Worm (Caenorhabditis elegans) whole organism, young adult: Measurements from ENCODE around the gene svop-1.

Experiments
- B0336.3 ChIP-seq: fragments of 200-800 bp; sonication (Bioruptor generic); IDR thresholded peaks from 2 replicates; pipeline ENCODE4 v1.3.6; 2022; ENCODE audit warnings: missing genetic modification characterization, missing compliant biosample characterization
- F33H1.4 ChIP-seq: fragments of 200-800 bp; sonication (Bioruptor generic); IDR thresholded peaks from 2 replicates; pipeline ENCODE4 v1.3.6; 2022; ENCODE audit warnings: missing genetic modification reagents, missing genetic modification characterization, missing compliant biosample characterization
- Y53F4B.3 ChIP-seq: fragments of 200-800 bp; sonication (Bioruptor generic); IDR thresholded peaks from 2 replicates; pipeline ENCODE4 v1.3.6; 2022; ENCODE audit warnings: missing genetic modification reagents, missing genetic modification characterization, missing compliant biosample characterization
- Y53G8AR.9 ChIP-seq: fragments of 200-800 bp; sonication (Bioruptor generic); conservative IDR thresholded peaks from 2 replicates; pipeline ENCODE4 v1.3.6; 2022; ENCODE audit warnings: missing genetic modification reagents, missing genetic modification characterization, missing compliant biosample characterization
- Y56A3A.18 ChIP-seq: fragments of 200-800 bp; sonication (Bioruptor generic); IDR thresholded peaks from 2 replicates; pipeline ENCODE4 v1.3.6; 2022; ENCODE audit warnings: missing genetic modification reagents, missing genetic modification characterization, missing compliant biosample characterization
- Y79H2A.3 ChIP-seq: fragments of 200-800 bp; sonication (Bioruptor generic); conservative IDR thresholded peaks from 2 replicates; pipeline ENCODE4 v1.3.6; 2022; ENCODE audit warnings: missing genetic modification reagents, missing genetic modification characterization, missing compliant biosample characterization
- aptf-2 ChIP-seq: fragments of 200-800 bp; sonication (Bioruptor generic); conservative IDR thresholded peaks from 2 replicates; pipeline ENCODE4 v1.3.6; 2022; ENCODE audit warnings: missing genetic modification reagents, missing genetic modification characterization, missing compliant biosample characterization
- aptf-3 ChIP-seq: fragments of 200-800 bp; sonication (Bioruptor generic); IDR thresholded peaks from 2 replicates; pipeline ENCODE4 v1.3.6; 2022; ENCODE audit warnings: missing genetic modification characterization, missing compliant biosample characterization
- atf-7 ChIP-seq: sonication (generic microtip); optimal IDR thresholded peaks from 2 replicates; lab custom pipeline; 2017; ENCODE audit warnings: mild to moderate bottlenecking, missing genetic modification characterization, missing compliant biosample characterization
- bed-1 ChIP-seq: fragments of 200-800 bp; sonication (Bioruptor generic); IDR thresholded peaks from 2 replicates; pipeline ENCODE4 v1.3.6; 2022; ENCODE audit warnings: missing genetic modification reagents, missing genetic modification characterization, missing compliant biosample characterization
- ccch-3 ChIP-seq: fragments of 200-800 bp; sonication (Bioruptor generic); optimal IDR thresholded peaks from 2 replicates; lab custom pipeline; 2018; ENCODE audit warnings: mild to moderate bottlenecking, missing genetic modification characterization, missing compliant biosample characterization
- ceh-100 ChIP-seq: fragments of 200-800 bp; sonication (Bioruptor generic); IDR thresholded peaks from 2 replicates; pipeline ENCODE4 v1.3.6; 2022; ENCODE audit warnings: missing genetic modification reagents, missing genetic modification characterization, missing compliant biosample characterization
- ceh-91 ChIP-seq: fragments of 200-800 bp; sonication (Bioruptor generic); IDR thresholded peaks from 2 replicates; pipeline ENCODE4 v1.3.6; 2022; ENCODE audit warnings: missing genetic modification reagents, missing genetic modification characterization, missing compliant biosample characterization
- dpl-1 ChIP-seq: fragments of 150-350 bp; optimal IDR thresholded peaks from 2 replicates; lab custom pipeline; 2014; ENCODE audit warnings: missing biosample characterization, missing genetic modification reagents, missing genetic modification characterization
- efl-1 ChIP-seq: fragments of 150-350 bp; optimal IDR thresholded peaks from 2 replicates; lab custom pipeline; 2014; ENCODE audit warnings: missing biosample characterization, missing genetic modification reagents, missing genetic modification characterization
- egl-18 ChIP-seq: fragments of 200-800 bp; sonication (Bioruptor generic); IDR thresholded peaks from 2 replicates; pipeline ENCODE4 v1.3.6; 2022; ENCODE audit warnings: missing genetic modification reagents, missing genetic modification characterization, missing compliant biosample characterization
- egrh-3 ChIP-seq: fragments of 200-800 bp; sonication (Bioruptor generic); IDR thresholded peaks from 2 replicates; pipeline ENCODE4 v1.3.6; 2022; ENCODE audit warnings: missing genetic modification reagents, missing genetic modification characterization, missing compliant biosample characterization
- hmg-1.2 ChIP-seq: fragments of 200-800 bp; sonication (Bioruptor generic); IDR thresholded peaks from 2 replicates; pipeline ENCODE4 v1.3.6; 2022; ENCODE audit warnings: missing genetic modification reagents, missing genetic modification characterization, missing compliant biosample characterization
- hsf-1 ChIP-seq: fragments of 200-800 bp; sonication (Bioruptor generic); IDR thresholded peaks from 2 replicates; pipeline ENCODE4 v1.3.6; 2022; ENCODE audit warnings: missing genetic modification reagents, missing genetic modification characterization, missing compliant biosample characterization
- lin-26 ChIP-seq: fragments of 200-800 bp; sonication (Bioruptor generic); IDR thresholded peaks from 2 replicates; pipeline ENCODE4 v1.3.6; 2022; ENCODE audit warnings: missing genetic modification reagents, missing genetic modification characterization, missing compliant biosample characterization
- lin-40 ChIP-seq: sonication (generic microtip); optimal IDR thresholded peaks from 2 replicates; lab custom pipeline; 2016; ENCODE audit warnings: missing genetic modification characterization, mild to moderate bottlenecking, missing compliant biosample characterization, missing genotype, missing genetic modification reagents
- madf-6 ChIP-seq: fragments of 200-800 bp; sonication (Bioruptor generic); IDR thresholded peaks from 2 replicates; pipeline ENCODE4 v1.3.6; 2022; ENCODE audit warnings: missing genetic modification reagents, missing genetic modification characterization, missing compliant biosample characterization
- madf-8 ChIP-seq: fragments of 200-800 bp; sonication (Bioruptor generic); conservative IDR thresholded peaks from 2 replicates; pipeline ENCODE4 v1.3.6; 2022; ENCODE audit warnings: missing genetic modification reagents, missing genetic modification characterization, missing compliant biosample characterization
- mxl-1 ChIP-seq: sonication (generic microtip); optimal IDR thresholded peaks from 2 replicates; lab custom pipeline; 2016; ENCODE audit warnings: missing genetic modification characterization, missing compliant biosample characterization
- nfyb-1 ChIP-seq: fragments of 200-800 bp; sonication (Bioruptor generic); IDR thresholded peaks from 2 replicates; pipeline ENCODE4 v1.3.6; 2022; ENCODE audit warnings: missing genetic modification reagents, missing genetic modification characterization, missing compliant biosample characterization
- rec-8 ChIP-seq, 2 experiments: sonication (generic microtip); optimal IDR thresholded peaks; 2 replicates each; lab custom pipeline; 2016; ENCODE audit warnings: mild to moderate bottlenecking in 2 of 2, missing genetic modification characterization in 2 of 2, missing genetic modification reagents in 2 of 2, missing genotype in 2 of 2, missing biosample characterization in 1 of 2, missing compliant biosample characterization in 1 of 2, moderate library complexity in 1 of 2
- snpc-1.1 ChIP-seq: sonication (generic microtip); optimal IDR thresholded peaks from 2 replicates; lab custom pipeline; 2017; ENCODE audit warnings: missing genetic modification characterization, mild to moderate bottlenecking, missing compliant biosample characterization, antibody characterized with exemption, moderate library complexity, missing genotype, missing genetic modification reagents; ENCODE audit not compliant: insufficient read depth
- snpc-4 ChIP-seq, 5 experiments: fragments of 150-350 bp in 1 of 5; sonication (generic microtip) in 4 of 5; optimal IDR thresholded peaks; 2 replicates each; lab custom pipeline; 2014 to 2018; ENCODE audit warnings: missing genetic modification characterization in 5 of 5, missing biosample characterization in 3 of 5, antibody characterized with exemption in 2 of 5, mild to moderate bottlenecking in 2 of 5, missing compliant biosample characterization in 2 of 5, missing genotype in 2 of 5, moderate library complexity in 2 of 5, missing genetic modification reagents in 1 of 5
- sptf-2 ChIP-seq: fragments of 200-800 bp; sonication (Bioruptor generic); optimal IDR thresholded peaks from 2 replicates; lab custom pipeline; 2018; ENCODE audit warnings: mild to moderate bottlenecking, missing genetic modification characterization, missing compliant biosample characterization
- xnd-1 ChIP-seq: sonication (generic microtip); optimal IDR thresholded peaks from 2 replicates; lab custom pipeline; 2016; ENCODE audit warnings: missing genotype, missing genetic modification reagents, missing genetic modification characterization, missing compliant biosample characterization
- ztf-22 ChIP-seq: fragments of 200-800 bp; sonication (Bioruptor generic); optimal IDR thresholded peaks from 2 replicates; lab custom pipeline; 2018; ENCODE audit warnings: mild to moderate bottlenecking, missing genetic modification characterization, moderate library complexity, missing compliant biosample characterization
- ztf-25 ChIP-seq: fragments of 200-800 bp; sonication (Bioruptor generic); IDR thresholded peaks from 2 replicates; pipeline ENCODE4 v1.3.6; 2022; ENCODE audit warnings: missing genetic modification reagents, missing genetic modification characterization, missing compliant biosample characterization

Gene svop-1

DNA sequence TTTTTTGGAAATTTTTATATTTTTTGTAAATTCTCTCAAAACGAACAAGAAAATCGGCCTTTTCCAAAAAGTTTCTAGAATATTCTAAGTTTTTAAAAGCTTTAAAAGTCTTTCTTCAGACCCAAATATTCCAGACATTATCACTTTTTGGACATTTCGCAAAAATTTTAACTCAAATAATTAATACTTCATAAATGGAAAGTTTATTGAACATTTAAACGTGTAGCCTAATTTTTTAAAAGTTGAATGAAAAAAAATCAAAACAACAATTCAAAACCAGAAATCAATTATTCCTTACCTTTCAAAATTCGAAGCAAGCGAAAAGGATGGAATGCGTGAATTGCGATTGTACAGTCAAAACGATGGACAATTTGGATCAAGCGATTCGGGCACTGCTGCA, 34.5 kb upstream of the svop-1 start, which contains the start of gene ZK637.15:
Gene ZK637.15 (plus strand): TSS at position 301 of the 400 bp plus-strand sequence.
- TF ChIP-seq snpc-4 (GFP tag; optimal IDR thresholded peaks at IDR 0.05; lab: Kevin White, UChicago) (no peak), snpc-4 (tag; optimal IDR thresholded peaks at IDR 0.05; lab: Kevin White, UChicago) (no peak), hsf-1 (no peak)

DNA sequence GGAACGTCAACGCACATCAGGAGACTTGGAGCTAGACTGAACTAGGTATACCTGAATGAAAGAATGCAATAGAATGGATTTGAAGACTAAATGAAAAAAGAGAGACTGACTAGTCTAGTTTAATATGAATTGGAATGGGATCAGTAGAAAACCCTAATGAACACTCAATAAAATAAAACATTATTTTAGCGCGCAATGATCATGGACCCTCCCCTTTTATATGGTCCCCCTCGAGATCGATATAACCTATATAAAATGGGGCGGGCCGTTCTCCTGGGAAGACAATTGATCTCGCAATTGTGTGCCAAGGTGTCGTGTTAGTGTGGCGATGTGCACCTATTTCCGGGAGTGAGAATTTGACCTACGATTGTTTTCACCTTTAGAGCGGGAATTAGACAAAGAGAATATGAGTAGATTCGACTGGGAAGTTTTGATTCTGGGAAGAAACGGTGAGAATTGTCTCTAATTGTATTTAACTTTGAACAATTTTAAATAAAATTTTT, 32.6 kb upstream of the svop-1 start, which contains the start of gene cdc-25.3:
Gene cdc-25.3 (minus strand): TSS at position 51 of the 503 bp plus-strand sequence.
- peak; percentile 26; the same call in 1 of the 2 replicates for TF ChIP-seq hmg-1.2 (GFP tag; lab: Robert Waterston, UW)
- TF ChIP-seq dpl-1 (GFP tag; lab: Kevin White, UChicago), result peak; percentile 17
- TF ChIP-seq xnd-1 (tag; lab: Kevin White, UChicago), result peak; percentile 27
- TF ChIP-seq rec-8 (tag; optimal IDR thresholded peaks at IDR 0.05; lab: Kevin White, UChicago), result no peak
- peak; percentile 99 for TF ChIP-seq aptf-2 (GFP tag; lab: Robert Waterston, UW)
- TF ChIP-seq F33H1.4 (GFP tag; lab: Robert Waterston, UW), result peak; percentile 26; the same call in 1 of the 2 replicates
- TF ChIP-seq madf-8, result peak; percentile 27; the same call in 1 of the 2 replicates
- peak; percentile 70 for TF ChIP-seq efl-1 (GFP tag; lab: Kevin White, UChicago)
- TF ChIP-seq egl-18, result no peak
- no peak for TF ChIP-seq ccch-3 (GFP tag; lab: Kevin White, UChicago)
- TF ChIP-seq ztf-22 (GFP tag; lab: Kevin White, UChicago), result no peak
- no peak for TF ChIP-seq snpc-1.1 (tag; lab: Kevin White, UChicago)
- TF ChIP-seq ztf-25 (GFP tag; lab: Robert Waterston, UW), result 0 out of 2 replicates have a peak, but pooled peaks have one; percentile 13
- TF ChIP-seq aptf-3 (GFP tag; lab: Robert Waterston, UW), result peak; percentile 87
- TF ChIP-seq madf-6, result peak; percentile 85

DNA sequence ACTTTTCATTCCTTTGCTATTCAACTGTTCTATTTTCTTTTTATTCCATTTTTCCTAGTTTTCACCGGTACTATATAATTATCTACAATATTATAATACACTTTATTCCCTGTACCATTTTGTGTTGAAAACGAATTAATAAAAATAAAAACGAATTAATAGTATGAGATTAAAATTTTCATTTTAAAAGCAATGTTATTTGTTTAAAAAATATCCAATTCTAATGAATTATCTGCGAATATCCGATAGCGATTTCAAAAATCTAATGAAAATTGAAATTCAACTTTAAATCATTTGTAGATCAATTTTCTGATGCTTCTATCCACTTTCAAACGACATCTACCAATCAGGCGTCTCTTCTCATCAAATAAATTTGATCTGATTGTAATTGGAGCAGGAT, 28.2 kb upstream of the svop-1 start, which contains the start of gene trxr-2:
Gene trxr-2 (plus strand): TSS at position 301 of the 400 bp plus-strand sequence.
- no peak for TF ChIP-seq ceh-91 (GFP tag; lab: Robert Waterston, UW)
- TF ChIP-seq F33H1.4 (GFP tag; lab: Robert Waterston, UW), result no peak
- TF ChIP-seq lin-26 (GFP tag; lab: Robert Waterston, UW), result no peak
- TF ChIP-seq B0336.3 (GFP tag; lab: Robert Waterston, UW), result no peak
- TF ChIP-seq Y53F4B.3, result no peak
- no peak for TF ChIP-seq egrh-3 (GFP tag; lab: Robert Waterston, UW)
- TF ChIP-seq ceh-100 (GFP tag; lab: Robert Waterston, UW), result no peak
- no peak for TF ChIP-seq sptf-2 (GFP tag; lab: Kevin White, UChicago)
- no peak for TF ChIP-seq Y79H2A.3 (GFP tag; lab: Robert Waterston, UW)
- no peak for TF ChIP-seq bed-1 (GFP tag; lab: Robert Waterston, UW)
- no peak for TF ChIP-seq mxl-1 (tag; lab: Kevin White, UChicago)
- no peak for TF ChIP-seq lin-40 (tag; lab: Kevin White, UChicago)

DNA sequence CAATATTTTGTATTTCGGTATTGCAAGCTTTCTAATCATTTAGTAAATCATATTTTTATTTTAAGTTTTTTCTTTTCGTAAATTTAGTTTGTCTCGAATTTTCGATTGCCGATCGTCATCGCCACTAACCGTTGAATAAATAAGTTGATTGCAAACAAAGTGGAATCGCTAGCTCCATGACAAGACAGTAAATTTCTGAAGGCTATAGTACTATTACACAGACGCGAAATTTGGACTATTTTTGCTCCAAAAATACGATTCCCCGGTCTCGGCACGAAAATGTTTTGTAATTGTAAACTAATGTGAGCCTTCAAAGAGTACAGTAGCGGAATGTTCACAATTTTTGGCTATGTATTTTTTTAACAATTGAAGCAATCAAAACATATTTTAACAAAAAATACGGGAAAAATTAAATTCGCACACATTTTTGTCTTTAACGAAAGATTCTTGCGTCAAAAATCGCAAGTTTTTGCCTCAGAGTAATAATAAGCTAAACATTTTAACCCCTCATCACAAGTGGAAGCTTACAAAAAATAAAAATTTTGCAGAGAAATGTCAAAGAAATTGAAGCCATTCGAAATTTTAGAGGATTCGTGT, 26.4 kb upstream of the svop-1 start, which contains the start of gene tpk-1:
Gene tpk-1 (plus strand): TSS at position 547 of the 597 bp plus-strand sequence.
- TF ChIP-seq Y53G8AR.9, result 0 out of 2 replicates have a peak, but pooled peaks have one; percentile 45
- TF ChIP-seq lin-26 (GFP tag; lab: Robert Waterston, UW), result no peak
- peak; percentile 2 for TF ChIP-seq atf-7
- no peak for TF ChIP-seq madf-8
- no peak for TF ChIP-seq Y56A3A.18 (GFP tag; lab: Robert Waterston, UW)
- TF ChIP-seq nfyb-1 (GFP tag; lab: Robert Waterston, UW), result peak; percentile 51; the same call in 1 of the 2 replicates
